Worm (Caenorhabditis elegans): Measurements from ENCODE around the gene oac-57.

- TF ChIP-seq fkh-4 (tag; optimal IDR thresholded peaks at IDR 0.05; ENCODE audit: borderline replicate concordance): no peak
- TF ChIP-seq fos-1 (tag; optimal IDR thresholded peaks at IDR 0.05): no peak
- peak in 1 of 2 experiments; percentile 39 for TF ChIP-seq mdl-1 (tag; optimal IDR thresholded peaks at IDR 0.05)
- TF ChIP-seq blmp-1 (tag; optimal IDR thresholded peaks at IDR 0.05): peak; percentile 32
These were observed 27.6 kb upstream of the oac-57 start for ce11 chrIV:12335248-12335647.
